Worm (Caenorhabditis elegans): ENCODE results near the gene C16A11.7.

C16A11.7 gene

DNA sequence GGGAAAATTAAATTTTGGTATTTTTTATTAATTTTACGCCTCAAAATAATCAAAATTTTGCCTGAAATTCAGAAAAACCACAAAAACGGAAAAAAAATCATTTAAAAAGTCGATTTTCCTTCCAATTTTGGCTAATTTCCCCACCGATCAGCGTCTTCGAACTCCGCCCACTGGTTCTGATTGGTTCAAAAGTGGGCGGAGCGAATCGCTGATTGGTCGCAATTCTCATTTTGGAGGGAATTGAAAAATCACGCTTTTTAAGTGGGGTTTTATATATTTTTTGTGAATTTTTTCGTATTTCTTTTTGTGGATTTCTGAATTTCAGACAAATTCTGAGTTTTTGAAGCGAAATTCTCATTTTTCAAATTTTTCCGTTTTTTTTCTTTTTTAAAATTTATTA lies 30.2 kb upstream of the C16A11.7 start:
- TF ChIP-seq unc-39 (tag; optimal IDR thresholded peaks at IDR 0.05) (no peak), elt-3 (tag; optimal IDR thresholded peaks at IDR 0.05) (no peak)

DNA sequence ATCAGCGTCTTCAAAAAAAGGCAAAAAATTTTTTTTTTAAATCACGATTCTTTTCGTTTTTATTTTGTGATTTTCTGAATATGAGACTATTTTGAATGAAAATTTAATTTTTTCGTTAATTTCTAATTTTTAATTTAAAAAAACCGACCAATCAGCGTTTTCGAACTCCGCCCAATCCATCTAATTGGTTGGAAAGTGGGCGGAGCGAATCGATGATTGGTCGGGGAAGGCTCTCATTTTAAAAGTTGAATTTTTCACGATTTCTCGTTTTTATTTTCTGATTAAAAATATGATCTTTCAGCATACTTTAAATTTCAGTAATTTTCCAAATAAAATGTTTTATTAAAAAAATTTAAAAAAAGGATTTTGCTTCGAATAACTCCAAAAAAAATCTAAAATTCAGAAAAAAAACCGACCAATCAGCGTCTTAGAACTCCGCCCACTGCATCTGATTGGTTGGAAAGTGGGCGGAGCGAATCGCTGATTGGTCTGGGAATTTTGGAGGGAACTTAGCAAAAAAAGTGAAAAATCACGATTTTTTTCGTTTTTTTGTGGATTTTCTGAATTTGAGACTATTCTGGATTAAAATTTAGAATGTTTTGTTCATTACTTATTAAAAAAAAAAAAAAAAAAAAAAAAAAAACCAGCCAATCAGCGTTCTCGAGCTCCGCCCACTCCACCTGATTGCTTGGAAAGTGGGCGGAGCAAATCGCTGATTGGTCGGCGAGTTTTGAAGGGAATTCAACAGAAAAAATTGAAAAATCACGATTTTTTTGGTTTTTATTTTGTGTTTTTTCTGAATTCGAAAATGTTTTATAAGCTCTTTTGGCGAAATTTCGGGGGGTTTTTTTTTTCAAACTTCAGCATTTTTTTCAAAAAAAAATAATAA lies 27.8 kb upstream of the C16A11.7 start:
- TF ChIP-seq cnd-1 (tag; optimal IDR thresholded peaks at IDR 0.05) (no peak), bed-3 (GFP tag; optimal IDR thresholded peaks at IDR 0.05) (no peak), snpc-4 (tag; optimal IDR thresholded peaks at IDR 0.05) (no peak), unc-120 (tag; optimal IDR thresholded peaks at IDR 0.05; ENCODE audit: poor library complexity, severe bottlenecking) (no peak), nhr-28 (tag; optimal IDR thresholded peaks at IDR 0.05) (no peak), tbx-8 (GFP tag; optimal IDR thresholded peaks at IDR 0.05) (no peak), ztf-11 (tag; optimal IDR thresholded peaks at IDR 0.05) (no peak), hlh-1 (tag; optimal IDR thresholded peaks at IDR 0.05) (no peak), lin-13 (tag; optimal IDR thresholded peaks at IDR 0.05) (no peak), ceh-83 (GFP tag; optimal IDR thresholded peaks at IDR 0.05) (no peak), nhr-12 (tag; optimal IDR thresholded peaks at IDR 0.05) (no peak), nhr-237 (tag; optimal IDR thresholded peaks at IDR 0.05) (no peak), elt-3 (tag; optimal IDR thresholded peaks at IDR 0.05) (no peak)

ce11 chrII:4281743-4282142 lies 25.0 kb upstream of the C16A11.7 start, which contains the start of gene C01F1.5:
Gene C01F1.5, minus strand, starts transcription at chrII:4281845.
- TF ChIP-seq tbx-8 (GFP tag; optimal IDR thresholded peaks at IDR 0.05) (no peak), unc-120 (tag; optimal IDR thresholded peaks at IDR 0.05; ENCODE audit: poor library complexity, severe bottlenecking) (no peak), drap-1 (GFP tag; optimal IDR thresholded peaks at IDR 0.05) (no peak), elt-1 (tag; optimal IDR thresholded peaks at IDR 0.05; ENCODE audit: borderline replicate concordance, insufficient read depth) (no peak), nhr-237 (tag; optimal IDR thresholded peaks at IDR 0.05) (no peak), ces-1 (GFP tag; optimal IDR thresholded peaks at IDR 0.05) (no peak), ceh-43 (GFP tag; optimal IDR thresholded peaks at IDR 0.05) (no peak), flh-1 (GFP tag; optimal IDR thresholded peaks at IDR 0.05) (no peak), ztf-11 (tag; optimal IDR thresholded peaks at IDR 0.05) (no peak), ham-2 (GFP tag; optimal IDR thresholded peaks at IDR 0.05) (no peak), mls-2 (tag; optimal IDR thresholded peaks at IDR 0.05) (no peak), ceh-39 (tag; optimal IDR thresholded peaks at IDR 0.05) (no peak), unc-39 (tag; optimal IDR thresholded peaks at IDR 0.05) (no peak), elt-3 (tag; optimal IDR thresholded peaks at IDR 0.05) (no peak)

ce11 chrII:4277639-4278038 lies 20.9 kb upstream of the C16A11.7 start:
- no peak for TF ChIP-seq flh-1 (GFP tag; optimal IDR thresholded peaks at IDR 0.05)
- TF ChIP-seq nhr-12 (tag; optimal IDR thresholded peaks at IDR 0.05) = no peak
- no peak for TF ChIP-seq unc-120 (tag; optimal IDR thresholded peaks at IDR 0.05; ENCODE audit: poor library complexity, severe bottlenecking)
- TF ChIP-seq ceh-43 (GFP tag; optimal IDR thresholded peaks at IDR 0.05) = no peak
- peak; percentile 52 for TF ChIP-seq ham-2 (GFP tag; optimal IDR thresholded peaks at IDR 0.05)

- peak; percentile 71 for TF ChIP-seq ces-1 (GFP tag; optimal IDR thresholded peaks at IDR 0.05)
- no peak for TF ChIP-seq lin-32 (GFP tag; optimal IDR thresholded peaks at IDR 0.05)
Measured at ce11 chrII:4276924-4277323, 20.2 kb upstream of the C16A11.7 start.

DNA sequence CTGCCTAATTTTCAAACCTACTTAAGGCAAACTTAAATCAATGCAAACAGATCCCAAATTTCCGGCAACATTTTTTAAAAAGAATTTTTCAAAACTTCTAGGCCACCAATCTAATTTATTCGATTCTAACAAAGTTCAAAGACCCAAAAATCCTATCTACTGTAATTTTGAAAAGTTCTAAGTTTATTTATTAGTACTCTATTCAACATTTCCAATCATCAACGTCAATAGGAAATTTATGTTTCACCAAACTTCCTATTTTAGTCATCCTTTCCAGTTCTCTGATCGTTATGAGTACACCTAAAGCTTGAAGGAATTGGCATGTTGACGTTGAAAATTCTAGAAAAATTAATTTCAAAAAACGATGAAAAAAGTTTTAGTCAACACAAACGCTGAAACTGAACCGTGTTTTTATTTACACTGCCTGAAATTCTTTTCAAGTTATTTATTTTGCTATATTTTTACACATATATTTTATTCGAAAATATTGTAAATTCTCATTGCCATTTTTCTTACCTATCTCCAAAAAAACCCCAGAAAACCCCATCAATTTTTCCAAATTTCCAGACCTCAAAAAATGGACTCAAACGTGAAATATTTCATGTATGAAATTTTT lies 19.0 kb upstream of the C16A11.7 start, which contains the start of gene npr-42:
Gene npr-42 (plus strand): TSS at position 566 of the 616 bp plus-strand sequence.
- TF ChIP-seq unc-39 (tag; optimal IDR thresholded peaks at IDR 0.05) (no peak), unc-120 (tag; optimal IDR thresholded peaks at IDR 0.05; ENCODE audit: poor library complexity, severe bottlenecking) (no peak), ceh-43 (GFP tag; optimal IDR thresholded peaks at IDR 0.05) (no peak), sem-2 (GFP tag; optimal IDR thresholded peaks at IDR 0.05) (no peak), nhr-237 (tag; optimal IDR thresholded peaks at IDR 0.05) (no peak), nhr-28 (tag; optimal IDR thresholded peaks at IDR 0.05) (no peak), ceh-83 (GFP tag; optimal IDR thresholded peaks at IDR 0.05) (no peak), ham-2 (GFP tag; optimal IDR thresholded peaks at IDR 0.05) (no peak), flh-1 (GFP tag; optimal IDR thresholded peaks at IDR 0.05) (no peak), pha-4 (tag; optimal IDR thresholded peaks at IDR 0.05) (no peak), hlh-1 (tag; optimal IDR thresholded peaks at IDR 0.05) (no peak), mab-5 (tag; optimal IDR thresholded peaks at IDR 0.05) (no peak), sptf-1 (tag; optimal IDR thresholded peaks at IDR 0.05) (no peak), mep-1 (tag; optimal IDR thresholded peaks at IDR 0.05) (no peak), unc-62 (GFP tag; optimal IDR thresholded peaks at IDR 0.05) (no peak), zip-8 (tag; optimal IDR thresholded peaks at IDR 0.05) (no peak), M03D4.4 (tag; optimal IDR thresholded peaks at IDR 0.05) (no peak), nhr-76 (tag; optimal IDR thresholded peaks at IDR 0.05) (no peak)
